Worm (Caenorhabditis elegans) whole organism, early embryonic: Measurements from ENCODE around the gene nlp-76.

ENCODE experiments used
- B0310.2 ChIP-seq: sonication (generic microtip); optimal IDR thresholded peaks from 2 replicates; lab custom pipeline; 2016; ENCODE audit warnings: mild to moderate bottlenecking, missing genetic modification characterization, missing compliant biosample characterization
- F13C5.2 ChIP-seq: sonication (generic microtip); optimal IDR thresholded peaks from 2 replicates; lab custom pipeline; 2017; ENCODE audit warnings: mild to moderate bottlenecking, missing genetic modification characterization, inconsistent platforms, missing compliant biosample characterization
- aly-1 ChIP-seq: sonication (generic microtip); optimal IDR thresholded peaks from 2 replicates; lab custom pipeline; 2016; ENCODE audit warnings: missing genetic modification characterization, missing compliant biosample characterization
- ama-1 ChIP-seq: fragments of 150-350 bp; optimal IDR thresholded peaks from 2 replicates; lab custom pipeline; 2014
- ceh-13 ChIP-seq: fragments of 200-800 bp; sonication (Bioruptor generic); optimal IDR thresholded peaks from 2 replicates; lab custom pipeline; 2018; ENCODE audit warnings: mild to moderate bottlenecking, missing genetic modification characterization, missing compliant biosample characterization
- ceh-36 ChIP-seq: sonication (generic microtip); optimal IDR thresholded peaks from 2 replicates; lab custom pipeline; 2016; ENCODE audit warnings: missing genetic modification characterization, inconsistent platforms, missing compliant biosample characterization
- ets-7 ChIP-seq: sonication (generic microtip); optimal IDR thresholded peaks from 2 replicates; lab custom pipeline; 2016; ENCODE audit warnings: missing genotype, missing genetic modification characterization, missing compliant biosample characterization
- hmg-4 ChIP-seq: fragments of 200-800 bp; sonication (Bioruptor generic); optimal IDR thresholded peaks from 2 replicates; lab custom pipeline; 2018; ENCODE audit warnings: mild to moderate bottlenecking, missing genetic modification characterization, missing compliant biosample characterization
- hnd-1 ChIP-seq: sonication (generic microtip); optimal IDR thresholded peaks from 2 replicates; lab custom pipeline; 2016; ENCODE audit warnings: missing genetic modification characterization, missing compliant biosample characterization
- pes-1 ChIP-seq: fragments of 200-800 bp; sonication (Bioruptor generic); IDR thresholded peaks from 2 replicates; pipeline ENCODE4 v1.3.6; 2022; ENCODE audit warnings: missing genetic modification reagents, missing genetic modification characterization, missing compliant biosample characterization
- sea-1 ChIP-seq: fragments of 200-800 bp; sonication (Bioruptor generic); conservative IDR thresholded peaks from 2 replicates; pipeline ENCODE4 v1.3.6; 2022; ENCODE audit warnings: missing genetic modification characterization, missing compliant biosample characterization
- tbx-37 ChIP-seq: fragments of 200-800 bp; sonication (Bioruptor generic); conservative IDR thresholded peaks from 2 replicates; pipeline ENCODE4 v1.3.6; 2022; ENCODE audit warnings: missing genetic modification reagents, missing genetic modification characterization, missing compliant biosample characterization
- tra-4 ChIP-seq: sonication (generic microtip); optimal IDR thresholded peaks from 2 replicates; lab custom pipeline; 2017; ENCODE audit warnings: missing genetic modification characterization, missing compliant biosample characterization

DNA sequence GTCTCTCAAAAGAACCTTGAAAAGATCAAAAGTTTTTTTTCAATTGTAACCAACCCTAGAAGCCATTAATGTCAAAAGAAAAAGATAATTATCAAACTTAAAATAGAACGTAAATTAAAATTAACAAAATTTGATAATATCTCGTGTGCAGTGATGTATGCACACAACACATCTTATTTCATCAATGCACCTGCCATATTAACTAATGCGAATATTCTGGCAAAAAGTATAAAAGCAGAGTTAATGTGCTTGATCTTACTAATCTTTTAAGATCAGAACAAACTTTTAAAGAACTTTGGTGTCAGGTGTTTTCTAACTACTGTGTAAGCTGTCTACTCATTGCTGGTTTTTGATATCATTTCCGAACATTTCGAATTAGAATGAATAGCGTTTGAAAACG, 39.0 kb upstream of the nlp-76 start:
- TF ChIP-seq hmg-4 (GFP tag; lab: Kevin White, UChicago) (no peak), ets-7 (tag; lab: Kevin White, UChicago) (no peak), ama-1 (lab: Kevin White, UChicago) (no peak), F13C5.2 (no peak), aly-1 (no peak), pes-1 (GFP tag; lab: Robert Waterston, UW) (no peak), tra-4 (tag; lab: Kevin White, UChicago) (no peak), hnd-1 (no peak), B0310.2 (no peak), ceh-36 (tag; lab: Kevin White, UChicago) (no peak), sea-1 (GFP tag; lab: Robert Waterston, UW) (no peak), ceh-13 (GFP tag; lab: Kevin White, UChicago) (no peak), tbx-37 (GFP tag; lab: Robert Waterston, UW) (no peak)
